Worm (Caenorhabditis elegans) whole organism, L2 larva: Measurements from ENCODE around the gene T24D5.2.
"Not testable (repeated sequence)": the region's sequence is repeated elsewhere in the genome, so short reads cannot be mapped to it uniquely, and the experiment has no call there.

Source experiments
- ama-1 ChIP-seq: fragments of 150-350 bp; optimal IDR thresholded peaks from 2 replicates; lab custom pipeline; 2018; ENCODE audit warnings: inconsistent platforms
- blmp-1 ChIP-seq: sonication (generic microtip); optimal IDR thresholded peaks from 2 replicates; lab custom pipeline; 2017; ENCODE audit warnings: missing genetic modification characterization, mild to moderate bottlenecking, missing compliant biosample characterization, antibody characterized with exemption, moderate library complexity; ENCODE audit not compliant: insufficient read depth
- ceh-82 ChIP-seq: fragments of 150-350 bp; optimal IDR thresholded peaks from 2 replicates; lab custom pipeline; 2014; ENCODE audit warnings: missing biosample characterization, missing genetic modification characterization
- dmd-4 ChIP-seq: sonication (generic microtip); optimal IDR thresholded peaks from 2 replicates; lab custom pipeline; 2017; ENCODE audit warnings: missing biosample characterization, missing genetic modification characterization
- lin-39 ChIP-seq: fragments of 150-350 bp; optimal IDR thresholded peaks from 2 replicates; lab custom pipeline; 2014; ENCODE audit warnings: missing biosample characterization, missing genetic modification reagents, missing genetic modification characterization
- sma-9 ChIP-seq, 2 experiments: fragments of 150-350 bp in 1 of 2; sonication (generic microtip) in 1 of 2; optimal IDR thresholded peaks; 2 replicates each; lab custom pipeline; 2014 to 2016; ENCODE audit warnings: missing genetic modification characterization in 2 of 2, mild to moderate bottlenecking in 1 of 2, missing biosample characterization in 1 of 2, missing compliant biosample characterization in 1 of 2, missing genetic modification reagents in 1 of 2, moderate library complexity in 1 of 2
- unc-55 ChIP-seq: fragments of 150-350 bp; sonication (generic microtip); optimal IDR thresholded peaks from 3 replicates; lab custom pipeline; 2014; ENCODE audit warnings: missing biosample characterization, missing genetic modification reagents, missing genetic modification characterization
- unc-62 ChIP-seq: fragments of 150-350 bp; optimal IDR thresholded peaks from 2 replicates; lab custom pipeline; 2014; ENCODE audit warnings: missing biosample characterization, missing genetic modification reagents, missing genetic modification characterization

- not testable (repeated sequence) for TF ChIP-seq blmp-1; unc-55; unc-62 (GFP tag; lab: Kevin White, UChicago); dmd-4 (tag; lab: Kevin White, UChicago); ama-1 (lab: Kevin White, UChicago); lin-39; ceh-82 (tag; lab: Kevin White, UChicago); sma-9 (GFP tag; optimal IDR thresholded peaks at IDR 0.05; lab: Kevin White, UChicago); sma-9 (tag; optimal IDR thresholded peaks at IDR 0.05; lab: Kevin White, UChicago)
Measured at ce11 chrX:12613451-12613850, 27.2 kb upstream of the T24D5.2 start, which contains the start of gene R09A8.1.
